Fruit fly (Drosophila melanogaster) whole organism, prepupa: ENCODE data around the gene Arl4.

Experiments used
- Blimp-1 ChIP-seq: fragments of 200-800 bp; sonication (Bioruptor generic); optimal IDR thresholded peaks from 3 replicates; lab custom pipeline; 2017; ENCODE audit warnings: missing biosample characterization, missing genetic modification characterization, mild to moderate bottlenecking, moderate library complexity, missing genetic modification reagents
- CG11294 ChIP-seq: fragments of 200-800 bp; sonication (Bioruptor generic); IDR thresholded peaks from 2 replicates; pipeline ENCODE4 v1.3.6; 2022; ENCODE audit warnings: missing biosample characterization, missing genetic modification characterization
- CG11902 ChIP-seq: fragments of 200-800 bp; sonication (Bioruptor generic); optimal IDR thresholded peaks from 3 replicates; lab custom pipeline; 2016; ENCODE audit warnings: missing biosample characterization, missing genetic modification characterization
- CG8119 ChIP-seq: fragments of 200-800 bp; sonication (Bioruptor generic); IDR thresholded peaks from 3 replicates; pipeline ENCODE4 v1.3.6; 2022; ENCODE audit warnings: missing biosample characterization, missing genetic modification characterization
- Eip75B ChIP-seq: fragments of 200-800 bp; sonication (Bioruptor generic); optimal IDR thresholded peaks from 3 replicates; lab custom pipeline; 2016; ENCODE audit warnings: missing biosample characterization, missing genetic modification characterization
- Eip78C ChIP-seq: fragments of 200-800 bp; sonication (Bioruptor generic); peaks from one replicate; lab custom pipeline; 2016; ENCODE audit warnings: missing biosample characterization, missing genetic modification characterization
- Met ChIP-seq: fragments of 200-800 bp; sonication (Bioruptor generic); optimal IDR thresholded peaks from 3 replicates; lab custom pipeline; 2016; ENCODE audit warnings: missing biosample characterization, missing genetic modification characterization
- Sox102F ChIP-seq: fragments of 200-800 bp; sonication (Bioruptor generic); optimal IDR thresholded peaks from 2 replicates; lab custom pipeline; 2016; ENCODE audit warnings: missing biosample characterization, mild to moderate bottlenecking, missing genetic modification characterization
- eg ChIP-seq: fragments of 200-800 bp; sonication (Bioruptor generic); IDR thresholded peaks from 3 replicates; pipeline ENCODE4 v1.3.6; 2022; ENCODE audit warnings: missing biosample characterization, missing genetic modification characterization
- svp ChIP-seq: fragments of 200-800 bp; sonication (Bioruptor generic); peaks from one replicate; lab custom pipeline; 2016; ENCODE audit warnings: missing biosample characterization, missing genetic modification characterization
- topi ChIP-seq: fragments of 200-800 bp; sonication (Bioruptor generic); optimal IDR thresholded peaks from 3 replicates; lab custom pipeline; 2016; ENCODE audit warnings: missing biosample characterization, missing genetic modification characterization

DNA sequence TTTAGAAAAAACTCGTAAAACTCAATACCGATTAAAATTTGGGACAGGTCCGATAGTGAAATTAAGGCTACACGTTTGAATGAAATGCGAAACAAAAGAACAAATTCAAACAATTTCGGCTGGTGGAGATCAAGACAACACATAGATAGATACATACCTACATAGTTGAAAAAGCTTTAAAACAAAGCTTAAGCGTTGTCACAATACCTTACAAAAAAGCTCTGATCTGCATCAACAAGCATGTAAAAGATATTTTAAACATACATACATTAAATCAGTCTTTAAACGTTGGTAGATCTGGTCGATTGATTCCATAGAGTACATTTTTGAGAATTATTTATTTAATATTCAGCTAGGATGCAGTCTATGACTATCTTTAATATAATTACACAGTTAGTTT lies 48.5 kb upstream of the Arl4 start, which contains the start of the genes CG31999 and yellow-h:
- TF ChIP-seq CG8119 = no peak
- no peak for TF ChIP-seq svp
- TF ChIP-seq Sox102F (GFP tag; lab: Kevin White, UChicago) = no peak
- TF ChIP-seq Met (GFP tag; lab: Kevin White, UChicago) = no peak
- no peak for TF ChIP-seq Blimp-1
- peak; percentile 47 for TF ChIP-seq Eip78C (GFP tag; lab: Kevin White, UChicago)
- TF ChIP-seq Eip75B (GFP tag; lab: Kevin White, UChicago) = no peak
- no peak for TF ChIP-seq eg (GFP tag; lab: Robert Waterston, UW)
- no peak for TF ChIP-seq CG11902 (GFP tag; lab: Kevin White, UChicago)
- no peak for TF ChIP-seq CG11294
- no peak for TF ChIP-seq topi (GFP tag; lab: Kevin White, UChicago)
